Worm (Caenorhabditis elegans) whole organism, L4 larva: ENCODE data around the gene K07F5.6.
A peak's percentile ranks its signal among the peaks of the same experiment; 100 is the strongest.

Source experiments
- F26F4.8 ChIP-seq: fragments of 200-800 bp; sonication (Bioruptor generic); conservative IDR thresholded peaks from 2 replicates; pipeline ENCODE4 v1.3.6; 2022; ENCODE audit warnings: missing genetic modification characterization, missing compliant biosample characterization
- F37D6.2 ChIP-seq: sonication (generic microtip); optimal IDR thresholded peaks from 2 replicates; lab custom pipeline; 2016; ENCODE audit warnings: mild to moderate bottlenecking, missing genetic modification characterization, missing compliant biosample characterization
- R02D3.7 ChIP-seq: fragments of 150-350 bp; sonication (generic microtip); optimal IDR thresholded peaks from 3 replicates; lab custom pipeline; 2014; ENCODE audit warnings: missing biosample characterization, missing genetic modification characterization
- T20F7.1 ChIP-seq: fragments of 200-800 bp; sonication (Bioruptor generic); optimal IDR thresholded peaks from 2 replicates; lab custom pipeline; 2018; ENCODE audit warnings: mild to moderate bottlenecking, missing genetic modification characterization, missing compliant biosample characterization
- Y5F2A.4 ChIP-seq: fragments of 200-800 bp; sonication (Bioruptor generic); optimal IDR thresholded peaks from 2 replicates; lab custom pipeline; 2018; ENCODE audit warnings: mild to moderate bottlenecking, missing genetic modification characterization, missing compliant biosample characterization
- ZK546.5 ChIP-seq, 2 experiments: sonication (generic microtip); optimal IDR thresholded peaks; 2 replicates each; lab custom pipeline; 2017; ENCODE audit warnings: missing biosample characterization in 2 of 2, missing genetic modification characterization in 2 of 2
- aha-1 ChIP-seq: fragments of 150-350 bp; peaks from one replicate; lab custom pipeline; 2014; ENCODE audit warnings: missing biosample characterization, missing genetic modification characterization
- aly-2 ChIP-seq: sonication (generic microtip); optimal IDR thresholded peaks from 2 replicates; lab custom pipeline; 2018; ENCODE audit warnings: missing biosample characterization, missing genetic modification characterization
- ama-1 ChIP-seq: fragments of 150-350 bp; optimal IDR thresholded peaks from 2 replicates; lab custom pipeline; 2014; ENCODE audit warnings: inconsistent platforms, mixed read lengths
- arid-1 ChIP-seq: fragments of 200-800 bp; sonication (Bioruptor generic); conservative IDR thresholded peaks from 2 replicates; pipeline ENCODE4 v1.3.6; 2022; ENCODE audit warnings: missing genetic modification reagents, missing genetic modification characterization, missing compliant biosample characterization
- attf-4 ChIP-seq: sonication (generic microtip); optimal IDR thresholded peaks from 3 replicates; lab custom pipeline; 2017; ENCODE audit warnings: missing biosample characterization, missing genetic modification characterization
- ceh-32 ChIP-seq: sonication (generic microtip); optimal IDR thresholded peaks from 2 replicates; lab custom pipeline; 2016; ENCODE audit warnings: mild to moderate bottlenecking, missing genetic modification characterization, missing compliant biosample characterization; ENCODE audit not compliant: poor library complexity
- ceh-62 ChIP-seq: sonication (generic microtip); optimal IDR thresholded peaks from 2 replicates; lab custom pipeline; 2017; ENCODE audit warnings: missing biosample characterization, missing genetic modification characterization
- daf-8 ChIP-seq: fragments of 200-800 bp; sonication (Bioruptor generic); IDR thresholded peaks from 2 replicates; pipeline ENCODE4 v1.3.6; 2022; ENCODE audit warnings: missing genetic modification characterization, missing compliant biosample characterization
- dmd-6 ChIP-seq: fragments of 200-800 bp; sonication (Bioruptor generic); IDR thresholded peaks from 2 replicates; pipeline ENCODE4 v1.3.6; 2022; ENCODE audit warnings: missing genetic modification reagents, missing genetic modification characterization, missing compliant biosample characterization
- dmd-8 ChIP-seq: fragments of 200-800 bp; sonication (Bioruptor generic); IDR thresholded peaks from 2 replicates; pipeline ENCODE4 v1.3.6; 2022; ENCODE audit warnings: missing genetic modification characterization, missing compliant biosample characterization
- egl-27 ChIP-seq: sonication (generic microtip); optimal IDR thresholded peaks from 3 replicates; lab custom pipeline; 2017; ENCODE audit warnings: missing biosample characterization, missing genetic modification reagents, missing genetic modification characterization
- egl-43 ChIP-seq: fragments of 200-800 bp; sonication (Bioruptor generic); IDR thresholded peaks from 2 replicates; pipeline ENCODE4 v1.3.6; 2022; ENCODE audit warnings: missing genetic modification reagents, missing genetic modification characterization, missing compliant biosample characterization
- fkh-10 ChIP-seq: fragments of 150-350 bp; optimal IDR thresholded peaks from 2 replicates; lab custom pipeline; 2014; ENCODE audit warnings: missing biosample characterization, missing genetic modification reagents, missing genetic modification characterization
- hif-1 ChIP-seq, 2 experiments: sonication (generic microtip); optimal IDR thresholded peaks; 2 replicates each; lab custom pipeline; 2016 to 2017; ENCODE audit warnings: missing compliant biosample characterization in 2 of 2, missing genetic modification characterization in 2 of 2, missing genetic modification reagents in 2 of 2, missing genotype in 2 of 2, mild to moderate bottlenecking in 1 of 2
- hmg-1.1 ChIP-seq: fragments of 200-800 bp; sonication (Bioruptor generic); IDR thresholded peaks from 2 replicates; pipeline ENCODE4 v1.3.6; 2022; ENCODE audit warnings: missing genetic modification reagents, missing genetic modification characterization, missing compliant biosample characterization
- jun-1 ChIP-seq: fragments of 150-350 bp; optimal IDR thresholded peaks from 2 replicates; lab custom pipeline; 2014; ENCODE audit warnings: missing biosample characterization, missing genetic modification reagents, missing genetic modification characterization
- lin-1 ChIP-seq: fragments of 200-800 bp; sonication (Bioruptor generic); IDR thresholded peaks from 2 replicates; pipeline ENCODE4 v1.3.6; 2022; ENCODE audit warnings: missing genetic modification reagents, missing genetic modification characterization, missing compliant biosample characterization
- lin-13 ChIP-seq: fragments of 150-350 bp; optimal IDR thresholded peaks from 2 replicates; lab custom pipeline; 2014; ENCODE audit warnings: missing biosample characterization, missing genetic modification reagents, missing genetic modification characterization
- lin-39 ChIP-seq: fragments of 150-350 bp; optimal IDR thresholded peaks from 2 replicates; lab custom pipeline; 2014; ENCODE audit warnings: missing biosample characterization, missing genetic modification reagents, missing genetic modification characterization
- lir-3 ChIP-seq: sonication (generic microtip); optimal IDR thresholded peaks from 2 replicates; lab custom pipeline; 2016; ENCODE audit warnings: mild to moderate bottlenecking, missing genetic modification characterization, missing compliant biosample characterization
- mdl-1 ChIP-seq, 2 experiments: fragments of 150-350 bp in 1 of 2; sonication (generic microtip) in 1 of 2; optimal IDR thresholded peaks; 2 replicates each; lab custom pipeline; 2014 to 2017; ENCODE audit warnings: missing biosample characterization in 2 of 2, missing genetic modification characterization in 2 of 2
- mdt-29 ChIP-seq: fragments of 200-800 bp; sonication (Bioruptor generic); IDR thresholded peaks from 2 replicates; pipeline ENCODE4 v1.3.6; 2022; ENCODE audit warnings: missing genetic modification reagents, missing genetic modification characterization, missing compliant biosample characterization
- mep-1 ChIP-seq: fragments of 150-350 bp; sonication (generic microtip); optimal IDR thresholded peaks from 3 replicates; lab custom pipeline; 2014; ENCODE audit warnings: missing biosample characterization, missing genetic modification characterization
- mes-2 ChIP-seq: sonication (generic microtip); optimal IDR thresholded peaks from 2 replicates; lab custom pipeline; 2016; ENCODE audit warnings: missing genotype, mild to moderate bottlenecking, missing genetic modification characterization, missing compliant biosample characterization; ENCODE audit not compliant: poor library complexity, severe bottlenecking
- mxl-2 ChIP-seq: fragments of 200-800 bp; sonication (Bioruptor generic); conservative IDR thresholded peaks from 2 replicates; pipeline ENCODE4 v1.3.6; 2022; ENCODE audit warnings: missing genetic modification reagents, missing genetic modification characterization, missing compliant biosample characterization
- mxl-3 ChIP-seq: fragments of 200-800 bp; sonication (Bioruptor generic); optimal IDR thresholded peaks from 2 replicates; lab custom pipeline; 2018; ENCODE audit warnings: mild to moderate bottlenecking, missing genetic modification characterization, missing compliant biosample characterization
- nhr-102 ChIP-seq: sonication (generic microtip); optimal IDR thresholded peaks from 2 replicates; lab custom pipeline; 2016; ENCODE audit warnings: mild to moderate bottlenecking, missing genetic modification characterization, moderate library complexity, missing compliant biosample characterization
- nhr-11 ChIP-seq: fragments of 150-350 bp; optimal IDR thresholded peaks from 2 replicates; lab custom pipeline; 2014; ENCODE audit warnings: missing biosample characterization, missing genetic modification characterization
- nhr-111 ChIP-seq: fragments of 200-800 bp; sonication (Bioruptor generic); optimal IDR thresholded peaks from 2 replicates; lab custom pipeline; 2018; ENCODE audit warnings: mild to moderate bottlenecking, missing genetic modification characterization, missing compliant biosample characterization
- nhr-25 ChIP-seq: sonication (generic microtip); optimal IDR thresholded peaks from 2 replicates; lab custom pipeline; 2017; ENCODE audit warnings: missing genetic modification characterization, mild to moderate bottlenecking, missing compliant biosample characterization, antibody characterized with exemption, moderate library complexity, borderline replicate concordance; ENCODE audit not compliant: insufficient read depth
- nhr-28 ChIP-seq: fragments of 150-350 bp; optimal IDR thresholded peaks from 2 replicates; lab custom pipeline; 2014; ENCODE audit warnings: missing biosample characterization, missing genetic modification characterization
- nhr-42 ChIP-seq: fragments of 200-800 bp; sonication (Bioruptor generic); IDR thresholded peaks from 2 replicates; pipeline ENCODE4 v1.3.6; 2022; ENCODE audit warnings: missing genetic modification characterization, missing compliant biosample characterization
- nhr-77 ChIP-seq: fragments of 150-350 bp; optimal IDR thresholded peaks from 2 replicates; lab custom pipeline; 2014; ENCODE audit warnings: missing biosample characterization, missing genetic modification characterization
- pqm-1 ChIP-seq: sonication (generic microtip); optimal IDR thresholded peaks from 2 replicates; lab custom pipeline; 2017; ENCODE audit warnings: missing biosample characterization, missing genetic modification characterization
- sdz-12 ChIP-seq: fragments of 200-800 bp; sonication (Bioruptor generic); optimal IDR thresholded peaks from 2 replicates; lab custom pipeline; 2018; ENCODE audit warnings: mild to moderate bottlenecking, missing genetic modification characterization, missing compliant biosample characterization
- set-16 ChIP-seq: fragments of 200-800 bp; sonication (Bioruptor generic); IDR thresholded peaks from 2 replicates; pipeline ENCODE4 v1.3.6; 2022; ENCODE audit warnings: missing genetic modification reagents, missing genetic modification characterization, missing compliant biosample characterization
- skn-1 ChIP-seq: fragments of 150-350 bp; optimal IDR thresholded peaks from 2 replicates; lab custom pipeline; 2014; ENCODE audit warnings: missing biosample characterization, missing genetic modification characterization
- spr-3 ChIP-seq: fragments of 200-800 bp; sonication (Bioruptor generic); optimal IDR thresholded peaks from 2 replicates; lab custom pipeline; 2018; ENCODE audit warnings: mild to moderate bottlenecking, missing genetic modification characterization, missing compliant biosample characterization
- tag-97 ChIP-seq: fragments of 200-800 bp; sonication (Bioruptor generic); IDR thresholded peaks from 2 replicates; pipeline ENCODE4 v1.3.6; 2022; ENCODE audit warnings: missing genetic modification characterization, missing compliant biosample characterization
- unc-130 ChIP-seq: sonication (generic microtip); optimal IDR thresholded peaks from 2 replicates; lab custom pipeline; 2016; ENCODE audit warnings: missing genetic modification reagents, missing genetic modification characterization, missing compliant biosample characterization
- unc-39 ChIP-seq: sonication (generic microtip); optimal IDR thresholded peaks from 2 replicates; lab custom pipeline; 2017; ENCODE audit warnings: missing biosample characterization, missing genetic modification characterization
- zag-1 ChIP-seq: fragments of 150-350 bp; optimal IDR thresholded peaks from 2 replicates; lab custom pipeline; 2014; ENCODE audit warnings: missing biosample characterization, missing genetic modification characterization
- zfp-2 ChIP-seq: sonication (generic microtip); optimal IDR thresholded peaks from 2 replicates; lab custom pipeline; 2016; ENCODE audit warnings: mild to moderate bottlenecking, missing genetic modification characterization, missing compliant biosample characterization
- ztf-7 ChIP-seq: fragments of 150-350 bp; optimal IDR thresholded peaks from 2 replicates; lab custom pipeline; 2014; ENCODE audit warnings: missing biosample characterization, missing genetic modification characterization

Gene K07F5.6

ce11 chrIV:9872210-9872609 lies 25.7 kb upstream of the K07F5.6 start:
- no peak for TF ChIP-seq lin-39
- TF ChIP-seq aly-2 = no peak
- TF ChIP-seq mxl-3 = no peak
- no peak for TF ChIP-seq ama-1 (lab: Kevin White, UChicago)
- no peak for TF ChIP-seq spr-3
- no peak for TF ChIP-seq aha-1 (tag; lab: Kevin White, UChicago)
- no peak for TF ChIP-seq dmd-6 (GFP tag; lab: Robert Waterston, UW)
- TF ChIP-seq nhr-77 (tag; lab: Kevin White, UChicago) = no peak
- TF ChIP-seq nhr-102 (tag; lab: Kevin White, UChicago) = no peak
- TF ChIP-seq nhr-11 = no peak
- no peak for TF ChIP-seq hmg-1.1 (GFP tag; lab: Robert Waterston, UW)
- TF ChIP-seq mes-2 (tag; lab: Kevin White, UChicago) = no peak
- TF ChIP-seq tag-97 (GFP tag; lab: Robert Waterston, UW) = no peak
- no peak for TF ChIP-seq Y5F2A.4
- TF ChIP-seq nhr-28 (tag; lab: Kevin White, UChicago) = no peak
- TF ChIP-seq mdl-1 (tag; optimal IDR thresholded peaks at IDR 0.05; lab: Kevin White, UChicago) = no peak

- no peak for TF ChIP-seq zfp-2 (tag; lab: Kevin White, UChicago)
- no peak for TF ChIP-seq T20F7.1 (GFP tag; lab: Kevin White, UChicago)
Measured at ce11 chrIV:9869344-9869743, 22.9 kb upstream of the K07F5.6 start.

ce11 chrIV:9867915-9868314 lies 21.4 kb upstream of the K07F5.6 start:
- TF ChIP-seq unc-39 (tag; lab: Kevin White, UChicago) (no peak), fkh-10 (GFP tag; lab: Kevin White, UChicago) (no peak), arid-1 (no peak), tag-97 (GFP tag; lab: Robert Waterston, UW) (no peak), skn-1 (tag; lab: Kevin White, UChicago) (no peak), unc-130 (GFP tag; lab: Kevin White, UChicago) (no peak), ztf-7 (tag; lab: Kevin White, UChicago) (no peak), set-16 (GFP tag; lab: Robert Waterston, UW) (no peak), F26F4.8 (GFP tag; lab: Robert Waterston, UW) (no peak), ZK546.5 (tag; optimal IDR thresholded peaks at IDR 0.05; lab: Kevin White, UChicago) (no peak), spr-3 (no peak), sdz-12 (no peak), nhr-25 (tag; lab: Kevin White, UChicago) (peak; percentile 49), daf-8 (no peak), nhr-111 (GFP tag; lab: Kevin White, UChicago) (no peak), attf-4 (tag; lab: Kevin White, UChicago) (no peak), F37D6.2 (no peak), R02D3.7 (tag; lab: Kevin White, UChicago) (no peak), nhr-11 (peak; percentile 58), mdt-29 (peak; percentile 90), lir-3 (tag; lab: Kevin White, UChicago) (no peak), ceh-32 (tag; lab: Kevin White, UChicago) (no peak), jun-1 (tag; lab: Kevin White, UChicago) (no peak), hif-1 (tag; optimal IDR thresholded peaks at IDR 0.05; lab: Kevin White, UChicago) (no peak), pqm-1 (no peak), mep-1 (tag; lab: Kevin White, UChicago) (peak; percentile 59), nhr-42 (GFP tag; lab: Robert Waterston, UW) (no peak), aha-1 (tag; lab: Kevin White, UChicago) (peak; percentile 92), dmd-8 (GFP tag; lab: Robert Waterston, UW) (no peak), zag-1 (tag; lab: Kevin White, UChicago) (no peak), ceh-62 (tag; lab: Kevin White, UChicago) (no peak), nhr-28 (tag; lab: Kevin White, UChicago) (peak; percentile 92), mxl-2 (GFP tag; lab: Robert Waterston, UW) (no peak), egl-27 (no peak), lin-1 (GFP tag; lab: Robert Waterston, UW) (no peak), lin-13 (no peak), egl-43 (GFP tag; lab: Robert Waterston, UW) (no peak)
